Worm (Caenorhabditis elegans) whole organism, early embryonic: ENCODE measurements around the gene F54H12.4.

ENCODE experiments used
- aly-1 ChIP-seq: sonication (generic microtip); optimal IDR thresholded peaks from 2 replicates; lab custom pipeline; 2016; ENCODE audit warnings: missing genetic modification characterization, missing compliant biosample characterization
- ama-1 ChIP-seq: fragments of 150-350 bp; optimal IDR thresholded peaks from 2 replicates; lab custom pipeline; 2014
- ceh-36 ChIP-seq: sonication (generic microtip); optimal IDR thresholded peaks from 2 replicates; lab custom pipeline; 2016; ENCODE audit warnings: missing genetic modification characterization, inconsistent platforms, missing compliant biosample characterization
- ets-7 ChIP-seq: sonication (generic microtip); optimal IDR thresholded peaks from 2 replicates; lab custom pipeline; 2016; ENCODE audit warnings: missing genotype, missing genetic modification characterization, missing compliant biosample characterization
- hmbx-1 ChIP-seq: sonication (generic microtip); optimal IDR thresholded peaks from 2 replicates; lab custom pipeline; 2016; ENCODE audit warnings: mild to moderate bottlenecking, missing genetic modification characterization, missing compliant biosample characterization
- tra-4 ChIP-seq: sonication (generic microtip); optimal IDR thresholded peaks from 2 replicates; lab custom pipeline; 2017; ENCODE audit warnings: missing genetic modification characterization, missing compliant biosample characterization

DNA sequence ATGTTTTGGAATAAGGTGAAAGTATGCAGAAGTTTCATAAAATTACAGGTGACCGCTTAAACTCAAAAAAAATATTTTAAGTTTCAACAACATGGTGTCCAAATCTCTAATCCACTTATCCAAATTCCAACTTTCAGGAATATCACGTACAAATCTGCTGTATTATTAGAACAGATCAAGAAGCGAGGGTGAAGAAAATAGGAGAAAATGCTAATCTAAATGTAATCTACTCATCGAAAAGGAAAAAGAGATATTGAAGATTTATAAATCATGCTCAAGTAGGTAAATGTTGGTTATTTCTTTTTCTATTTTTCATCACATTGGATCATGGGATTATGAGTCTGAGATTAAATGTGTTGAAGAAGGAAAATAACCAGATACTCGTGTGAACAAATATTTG lies 39.0 kb upstream of the F54H12.4 start:
- TF ChIP-seq ceh-36 (tag; lab: Kevin White, UChicago) (no peak), ama-1 (lab: Kevin White, UChicago) (no peak), aly-1 (tag; lab: Kevin White, UChicago) (no peak), tra-4 (tag; lab: Kevin White, UChicago) (no peak), hmbx-1 (tag; lab: Kevin White, UChicago) (no peak), ets-7 (tag; lab: Kevin White, UChicago) (no peak)
